Worm (Caenorhabditis elegans): Measurements from ENCODE around the gene F54C9.9.

ce11 chrII:8625163-8625562 lies 47.3 kb downstream of the F54C9.9 start, which contains the start of gene sptf-2:
- TF ChIP-seq npax-4 (tag; optimal IDR thresholded peaks at IDR 0.05): no peak
- no peak for TF ChIP-seq pag-3 (tag; optimal IDR thresholded peaks at IDR 0.05; ENCODE audit: borderline replicate concordance)
- no peak for TF ChIP-seq ceh-48 (tag; optimal IDR thresholded peaks at IDR 0.05)
- no peak for TF ChIP-seq pqm-1 (tag; optimal IDR thresholded peaks at IDR 0.05)
- TF ChIP-seq ets-4 (tag; optimal IDR thresholded peaks at IDR 0.05): no peak
- TF ChIP-seq ztf-16 (tag; optimal IDR thresholded peaks at IDR 0.05): no peak

All from whole organism, late embryonic.